Worm (Caenorhabditis elegans): ENCODE measurements around the gene T14G12.12.
A peak's percentile ranks its signal among the peaks of the same experiment; 100 is the strongest.

Gene T14G12.12

DNA sequence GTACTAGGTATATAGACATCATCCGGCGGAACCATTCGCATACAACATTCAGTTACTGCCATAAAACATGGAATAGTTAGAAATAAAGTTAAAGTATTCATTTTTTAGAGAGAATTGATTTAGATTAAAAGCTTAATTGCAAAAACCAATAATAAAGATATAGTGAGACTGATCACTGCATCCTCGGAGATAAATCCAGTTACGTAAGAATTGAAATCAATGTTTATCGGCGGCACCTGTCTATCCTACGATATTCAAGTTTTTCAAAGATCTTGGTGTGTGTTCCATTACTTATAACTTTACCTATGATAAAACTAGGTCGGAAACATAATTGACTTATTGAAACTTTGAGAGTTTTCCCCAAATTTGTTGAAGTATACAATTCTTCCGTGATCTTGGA lies 1.0 kb upstream of the T14G12.12 start, which contains the start of gene T14G12.6:
TSS of gene T14G12.6 (minus strand) at position 101 of the 400 bp plus-strand sequence.
- no peak for TF ChIP-seq unc-39 (tag; optimal IDR thresholded peaks at IDR 0.05)
- no peak for TF ChIP-seq mbf-1 (tag; optimal IDR thresholded peaks at IDR 0.05)
- no peak for TF ChIP-seq mab-5 (tag; optimal IDR thresholded peaks at IDR 0.05)
- TF ChIP-seq lin-39 (tag; optimal IDR thresholded peaks at IDR 0.05) = no peak
- no peak for TF ChIP-seq nhr-237 (tag; optimal IDR thresholded peaks at IDR 0.05)
- TF ChIP-seq sem-4 (tag; optimal IDR thresholded peaks at IDR 0.05) = no peak
- TF ChIP-seq nhr-23 (tag; optimal IDR thresholded peaks at IDR 0.05) = no peak
- TF ChIP-seq sma-9 (GFP tag; optimal IDR thresholded peaks at IDR 0.05) = no peak
- no peak for TF ChIP-seq sma-9 (tag; optimal IDR thresholded peaks at IDR 0.05)
- no peak for TF ChIP-seq ceh-16 (tag; optimal IDR thresholded peaks at IDR 0.05)
- no peak for TF ChIP-seq nhr-25 (tag; optimal IDR thresholded peaks at IDR 0.05)
- TF ChIP-seq elt-1 (tag; optimal IDR thresholded peaks at IDR 0.05) = no peak
- TF ChIP-seq nhr-10 (tag; optimal IDR thresholded peaks at IDR 0.05) = no peak
- TF ChIP-seq snpc-4 (tag; optimal IDR thresholded peaks at IDR 0.05) = no peak
- TF ChIP-seq crh-2 (tag; optimal IDR thresholded peaks at IDR 0.05) = no peak
- no peak for TF ChIP-seq unc-62 (GFP tag; optimal IDR thresholded peaks at IDR 0.05)
- no peak for TF ChIP-seq lsy-2 (tag; optimal IDR thresholded peaks at IDR 0.05)
- TF ChIP-seq gmeb-1 (tag; optimal IDR thresholded peaks at IDR 0.05) = no peak

DNA sequence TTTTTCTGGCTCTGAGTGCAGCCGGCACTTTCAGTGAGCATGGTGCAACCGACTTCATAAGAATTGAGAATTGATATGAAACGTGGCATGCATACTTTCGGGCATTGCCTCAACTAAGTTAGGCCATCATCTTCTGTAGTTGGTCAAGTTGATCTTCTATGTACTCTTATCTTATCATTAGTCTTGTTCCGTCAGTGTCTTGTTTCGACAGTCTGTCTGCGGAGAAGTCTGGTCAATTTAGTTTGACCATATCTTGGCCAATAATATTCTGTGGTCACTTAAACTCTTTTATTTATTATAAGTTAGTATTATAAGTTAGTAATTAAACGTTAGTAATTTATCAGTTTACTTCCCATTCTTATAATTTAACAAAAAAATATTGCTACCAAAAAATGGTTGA lies 2.1 kb downstream of the T14G12.12 start:
- no peak for TF ChIP-seq mbf-1 (tag; optimal IDR thresholded peaks at IDR 0.05)
- no peak for TF ChIP-seq elt-3 (tag; optimal IDR thresholded peaks at IDR 0.05)
- no peak for TF ChIP-seq zag-1 (tag; optimal IDR thresholded peaks at IDR 0.05)
- no peak for TF ChIP-seq ceh-82 (tag; optimal IDR thresholded peaks at IDR 0.05)
- no peak for TF ChIP-seq C34F6.9 (tag; optimal IDR thresholded peaks at IDR 0.05)
- no peak for TF ChIP-seq unc-55 (GFP tag; optimal IDR thresholded peaks at IDR 0.05)
- TF ChIP-seq fos-1 (tag; optimal IDR thresholded peaks at IDR 0.05) = no peak
- peak; percentile 31 for TF ChIP-seq nhr-21 (tag; optimal IDR thresholded peaks at IDR 0.05)
- TF ChIP-seq nhr-6 (tag; optimal IDR thresholded peaks at IDR 0.05) = no peak
- no peak for TF ChIP-seq egl-27 (tag; optimal IDR thresholded peaks at IDR 0.05)
- TF ChIP-seq nhr-77 (tag; optimal IDR thresholded peaks at IDR 0.05) = no peak
- no peak for TF ChIP-seq nhr-129 (tag; optimal IDR thresholded peaks at IDR 0.05)
- TF ChIP-seq alr-1 (tag; optimal IDR thresholded peaks at IDR 0.05) = no peak
- peak; percentile 20 for TF ChIP-seq sma-9 (GFP tag; optimal IDR thresholded peaks at IDR 0.05)
- no peak for TF ChIP-seq sma-9 (tag; optimal IDR thresholded peaks at IDR 0.05)
- no peak for TF ChIP-seq sma-3 (GFP tag; optimal IDR thresholded peaks at IDR 0.05)

ce11 chrX:3755753-3756152 lies 2.5 kb downstream of the T14G12.12 start:
- TF ChIP-seq gmeb-1 (tag; optimal IDR thresholded peaks at IDR 0.05) (no peak), C34F6.9 (tag; optimal IDR thresholded peaks at IDR 0.05) (no peak), lin-13 (GFP tag; optimal IDR thresholded peaks at IDR 0.05) (no peak), lsy-2 (tag; optimal IDR thresholded peaks at IDR 0.05) (no peak), sem-4 (tag; optimal IDR thresholded peaks at IDR 0.05) (no peak), sma-3 (GFP tag; optimal IDR thresholded peaks at IDR 0.05) (no peak), ztf-4 (tag; optimal IDR thresholded peaks at IDR 0.05) (no peak)

ce11 chrX:3752443-3752842 lies 5.9 kb downstream of the T14G12.12 start:
- no peak for TF ChIP-seq egl-27 (tag; optimal IDR thresholded peaks at IDR 0.05)
- TF ChIP-seq nhr-6 (tag; optimal IDR thresholded peaks at IDR 0.05) = no peak
- TF ChIP-seq sma-3 (GFP tag; optimal IDR thresholded peaks at IDR 0.05) = no peak
- no peak for TF ChIP-seq crh-2 (tag; optimal IDR thresholded peaks at IDR 0.05)
- TF ChIP-seq nhr-21 (tag; optimal IDR thresholded peaks at IDR 0.05) = no peak
- no peak for TF ChIP-seq unc-55 (GFP tag; optimal IDR thresholded peaks at IDR 0.05)
- TF ChIP-seq lin-11 (tag; optimal IDR thresholded peaks at IDR 0.05) = no peak
- no peak for TF ChIP-seq ama-1 (optimal IDR thresholded peaks at IDR 0.05)
- no peak for TF ChIP-seq Y55F3AM.14 (GFP tag; optimal IDR thresholded peaks at IDR 0.05)
- no peak for TF ChIP-seq nhr-12 (tag; optimal IDR thresholded peaks at IDR 0.05)
- TF ChIP-seq aly-2 (tag; optimal IDR thresholded peaks at IDR 0.05) = no peak

DNA sequence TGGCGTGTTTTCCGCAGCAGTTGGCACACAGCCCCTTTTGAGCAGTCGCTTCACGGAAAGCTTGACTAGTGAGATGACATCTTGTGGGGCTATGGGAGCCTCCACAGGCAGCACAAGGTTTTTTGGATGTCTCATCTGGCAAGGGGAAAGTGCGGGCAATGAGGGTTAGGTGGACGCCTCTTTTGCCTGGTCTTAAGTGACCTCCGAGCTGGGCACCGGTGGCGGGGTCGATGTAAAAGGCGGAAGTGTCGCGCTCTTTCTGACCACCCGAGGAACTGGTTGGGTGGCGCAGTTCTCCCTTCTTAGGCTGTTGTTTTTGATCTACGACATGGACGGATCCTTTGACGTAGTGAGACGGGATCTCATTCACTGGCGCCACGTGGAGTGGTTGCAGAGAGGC lies 6.9 kb downstream of the T14G12.12 start:
- TF ChIP-seq lsy-2 (tag; optimal IDR thresholded peaks at IDR 0.05) (no peak), peb-1 (tag; optimal IDR thresholded peaks at IDR 0.05) (no peak), nhr-10 (tag; optimal IDR thresholded peaks at IDR 0.05) (no peak), mab-5 (tag; optimal IDR thresholded peaks at IDR 0.05) (no peak), ZK546.5 (tag; optimal IDR thresholded peaks at IDR 0.05) (no peak), R02D3.7 (tag; optimal IDR thresholded peaks at IDR 0.05) (no peak), blmp-1 (tag; optimal IDR thresholded peaks at IDR 0.05; ENCODE audit: insufficient read depth) (no peak), Y55F3AM.14 (GFP tag; optimal IDR thresholded peaks at IDR 0.05) (no peak), ztf-4 (tag; optimal IDR thresholded peaks at IDR 0.05) (no peak), gmeb-1 (tag; optimal IDR thresholded peaks at IDR 0.05) (no peak), ztf-1 (GFP tag; conservative IDR thresholded peaks at IDR 0.05) (no peak), nhr-77 (tag; optimal IDR thresholded peaks at IDR 0.05) (no peak), ceh-82 (tag; optimal IDR thresholded peaks at IDR 0.05) (no peak), nhr-11 (tag; optimal IDR thresholded peaks at IDR 0.05) (no peak), sma-9 (GFP tag; optimal IDR thresholded peaks at IDR 0.05) (no peak), sma-9 (tag; optimal IDR thresholded peaks at IDR 0.05) (no peak), ceh-16 (tag; optimal IDR thresholded peaks at IDR 0.05) (no peak), lin-13 (GFP tag; optimal IDR thresholded peaks at IDR 0.05) (no peak), alr-1 (tag; optimal IDR thresholded peaks at IDR 0.05) (no peak), unc-39 (tag; optimal IDR thresholded peaks at IDR 0.05) (no peak), crh-2 (tag; optimal IDR thresholded peaks at IDR 0.05) (no peak)

Data from whole organism, L2 larva.